Fruit fly (Drosophila melanogaster) whole organism, prepupa: Measurements from ENCODE around the gene ash2.

Experiments used
- Blimp-1 ChIP-seq: fragments of 200-800 bp; sonication (Bioruptor generic); optimal IDR thresholded peaks from 3 replicates; lab custom pipeline; 2017; ENCODE audit warnings: missing biosample characterization, missing genetic modification characterization, mild to moderate bottlenecking, moderate library complexity, missing genetic modification reagents
- CG10669 ChIP-seq: fragments of 200-800 bp; sonication (Bioruptor generic); optimal IDR thresholded peaks from 3 replicates; lab custom pipeline; 2018; ENCODE audit warnings: missing biosample characterization, mild to moderate bottlenecking, missing genetic modification characterization, moderate library complexity
- CG11294 ChIP-seq: fragments of 200-800 bp; sonication (Bioruptor generic); IDR thresholded peaks from 2 replicates; pipeline ENCODE4 v1.3.6; 2022; ENCODE audit warnings: missing biosample characterization, missing genetic modification characterization
- CG11762 ChIP-seq: fragments of 200-800 bp; sonication (Bioruptor generic); optimal IDR thresholded peaks from 3 replicates; lab custom pipeline; 2016; ENCODE audit warnings: missing biosample characterization, missing genetic modification characterization; ENCODE audit not compliant: insufficient read depth
- CG15336 ChIP-seq: fragments of 200-800 bp; sonication (Bioruptor generic); IDR thresholded peaks from 2 replicates; pipeline ENCODE4 v1.3.6; 2022; ENCODE audit warnings: missing biosample characterization, missing genetic modification characterization
- CG1621 ChIP-seq: fragments of 200-800 bp; sonication (Bioruptor generic); optimal IDR thresholded peaks from 3 replicates; lab custom pipeline; 2018; ENCODE audit warnings: missing biosample characterization, mild to moderate bottlenecking, missing genetic modification characterization
- CG16779 ChIP-seq: fragments of 200-800 bp; sonication (Bioruptor generic); optimal IDR thresholded peaks from 3 replicates; lab custom pipeline; 2017; ENCODE audit warnings: missing biosample characterization, mild to moderate bottlenecking, missing genetic modification characterization
- CG32006 ChIP-seq: fragments of 200-800 bp; sonication (Bioruptor generic); optimal IDR thresholded peaks from 3 replicates; lab custom pipeline; 2017; ENCODE audit warnings: missing biosample characterization, mild to moderate bottlenecking, missing genetic modification characterization
- CG34406 ChIP-seq: fragments of 200-800 bp; sonication (Bioruptor generic); optimal IDR thresholded peaks from 3 replicates; lab custom pipeline; 2016; ENCODE audit warnings: missing biosample characterization, missing genetic modification characterization
- CG4318 ChIP-seq: fragments of 200-800 bp; sonication (Bioruptor generic); optimal IDR thresholded peaks from 3 replicates; lab custom pipeline; 2017; ENCODE audit warnings: missing biosample characterization, mild to moderate bottlenecking, missing genetic modification characterization
- CG6276 ChIP-seq: fragments of 200-800 bp; sonication (Bioruptor generic); optimal IDR thresholded peaks from 2 replicates; lab custom pipeline; 2017; ENCODE audit warnings: missing biosample characterization, mild to moderate bottlenecking, missing genetic modification characterization
- CG6792 ChIP-seq: fragments of 200-800 bp; sonication (Bioruptor generic); optimal IDR thresholded peaks from 3 replicates; lab custom pipeline; 2016; ENCODE audit warnings: missing biosample characterization, missing genetic modification characterization
- CG6808 ChIP-seq: fragments of 200-800 bp; sonication (Bioruptor generic); optimal IDR thresholded peaks from 3 replicates; lab custom pipeline; 2017; ENCODE audit warnings: missing biosample characterization, missing genetic modification characterization, mild to moderate bottlenecking, moderate library complexity, missing genetic modification reagents
- CG6854 ChIP-seq: fragments of 200-800 bp; sonication (Bioruptor generic); optimal IDR thresholded peaks from 2 replicates; lab custom pipeline; 2017; ENCODE audit warnings: missing biosample characterization, mild to moderate bottlenecking, missing genetic modification characterization
- CG8119 ChIP-seq: fragments of 200-800 bp; sonication (Bioruptor generic); IDR thresholded peaks from 3 replicates; pipeline ENCODE4 v1.3.6; 2022; ENCODE audit warnings: missing biosample characterization, missing genetic modification characterization
- CG8319 ChIP-seq: fragments of 200-800 bp; sonication (Bioruptor generic); optimal IDR thresholded peaks from 3 replicates; lab custom pipeline; 2016; ENCODE audit warnings: missing biosample characterization, missing genetic modification characterization
- CG8632 ChIP-seq: fragments of 200-800 bp; sonication (Bioruptor generic); optimal IDR thresholded peaks from 3 replicates; lab custom pipeline; 2016; ENCODE audit warnings: missing biosample characterization, missing genetic modification characterization
- CG9139 ChIP-seq: fragments of 200-800 bp; sonication (Bioruptor generic); optimal IDR thresholded peaks from 3 replicates; lab custom pipeline; 2017; ENCODE audit warnings: missing biosample characterization, mild to moderate bottlenecking, missing genetic modification characterization
- Eip75B ChIP-seq: fragments of 200-800 bp; sonication (Bioruptor generic); optimal IDR thresholded peaks from 3 replicates; lab custom pipeline; 2016; ENCODE audit warnings: missing biosample characterization, missing genetic modification characterization
- Eip78C ChIP-seq: fragments of 200-800 bp; sonication (Bioruptor generic); peaks from one replicate; lab custom pipeline; 2016; ENCODE audit warnings: missing biosample characterization, missing genetic modification characterization
- Ets21C ChIP-seq: fragments of 200-800 bp; sonication (Bioruptor generic); optimal IDR thresholded peaks from 3 replicates; lab custom pipeline; 2016; ENCODE audit warnings: missing biosample characterization, missing genetic modification characterization
- Ets96B ChIP-seq: fragments of 200-800 bp; optimal IDR thresholded peaks from 2 replicates; lab custom pipeline; 2019; ENCODE audit warnings: missing biosample characterization, mild to moderate bottlenecking, missing genetic modification characterization, moderate library complexity
- Gug ChIP-seq: fragments of 200-800 bp; sonication (Bioruptor generic); IDR thresholded peaks from 2 replicates; pipeline ENCODE4 v1.3.6; 2022; ENCODE audit warnings: missing biosample characterization, missing genetic modification characterization
- Hr38 ChIP-seq: sonication (Bioruptor generic); optimal IDR thresholded peaks from 2 replicates; lab custom pipeline; 2016; ENCODE audit warnings: missing biosample characterization, missing genetic modification characterization
- Hr39 ChIP-seq: fragments of 200-800 bp; sonication (Bioruptor generic); optimal IDR thresholded peaks from 2 replicates; lab custom pipeline; 2016; ENCODE audit warnings: missing biosample characterization, missing genetic modification characterization
- Hr4 ChIP-seq: fragments of 200-800 bp; sonication (Bioruptor generic); optimal IDR thresholded peaks from 3 replicates; lab custom pipeline; 2016; ENCODE audit warnings: missing biosample characterization, missing genetic modification characterization
- Lpt ChIP-seq: fragments of 200-800 bp; sonication (Bioruptor generic); optimal IDR thresholded peaks from 3 replicates; lab custom pipeline; 2016; ENCODE audit warnings: missing biosample characterization, missing genetic modification characterization
- Met ChIP-seq: fragments of 200-800 bp; sonication (Bioruptor generic); optimal IDR thresholded peaks from 3 replicates; lab custom pipeline; 2016; ENCODE audit warnings: missing biosample characterization, missing genetic modification characterization
- OdsH ChIP-seq: fragments of 200-800 bp; sonication (Bioruptor generic); optimal IDR thresholded peaks from 3 replicates; lab custom pipeline; 2016; ENCODE audit warnings: missing biosample characterization, missing genetic modification characterization
- Smox ChIP-seq: fragments of 200-800 bp; sonication (Bioruptor generic); optimal IDR thresholded peaks from 3 replicates; lab custom pipeline; 2016; ENCODE audit warnings: missing biosample characterization, missing genetic modification characterization
- Sox15 ChIP-seq: fragments of 200-800 bp; sonication (Bioruptor generic); optimal IDR thresholded peaks from 3 replicates; lab custom pipeline; 2016; ENCODE audit warnings: missing biosample characterization, missing genetic modification characterization
- achi ChIP-seq: fragments of 200-800 bp; sonication (Bioruptor generic); optimal IDR thresholded peaks from 3 replicates; lab custom pipeline; 2016; ENCODE audit warnings: missing biosample characterization, missing genetic modification characterization
- acj6 ChIP-seq: fragments of 200-800 bp; sonication (Bioruptor generic); optimal IDR thresholded peaks from 3 replicates; lab custom pipeline; 2016; ENCODE audit warnings: missing biosample characterization, missing genetic modification characterization
- cyc ChIP-seq: fragments of 200-800 bp; sonication (Bioruptor generic); optimal IDR thresholded peaks from 3 replicates; lab custom pipeline; 2016; ENCODE audit warnings: missing biosample characterization, missing genetic modification characterization
- dac ChIP-seq: fragments of 200-800 bp; sonication (Bioruptor generic); optimal IDR thresholded peaks from 2 replicates; lab custom pipeline; 2017; ENCODE audit warnings: missing biosample characterization, mild to moderate bottlenecking, missing genetic modification characterization
- dsx ChIP-seq: fragments of 200-800 bp; optimal IDR thresholded peaks from 3 replicates; lab custom pipeline; 2019; ENCODE audit warnings: missing biosample characterization, mild to moderate bottlenecking, missing genetic modification characterization, moderate library complexity; ENCODE audit not compliant: poor library complexity, severe bottlenecking
- esn ChIP-seq: fragments of 200-800 bp; sonication (Bioruptor generic); optimal IDR thresholded peaks from 2 replicates; lab custom pipeline; 2016; ENCODE audit warnings: missing biosample characterization, mild to moderate bottlenecking, missing genetic modification characterization, moderate library complexity
- fkh ChIP-seq: fragments of 200-800 bp; sonication (Bioruptor generic); optimal IDR thresholded peaks from 3 replicates; lab custom pipeline; 2017; ENCODE audit warnings: missing biosample characterization, mild to moderate bottlenecking, missing genetic modification characterization, moderate library complexity
- net ChIP-seq: fragments of 200-800 bp; sonication (Bioruptor generic); optimal IDR thresholded peaks from 3 replicates; lab custom pipeline; 2016; ENCODE audit warnings: missing biosample characterization, missing genetic modification characterization
- pdm3 ChIP-seq: fragments of 200-800 bp; sonication (Bioruptor generic); optimal IDR thresholded peaks from 3 replicates; lab custom pipeline; 2016; ENCODE audit warnings: missing biosample characterization, missing genetic modification characterization
- spab ChIP-seq: fragments of 200-800 bp; sonication (Bioruptor generic); optimal IDR thresholded peaks from 2 replicates; lab custom pipeline; 2017; ENCODE audit warnings: missing biosample characterization, mild to moderate bottlenecking, missing genetic modification characterization, missing genetic modification reagents
- ss ChIP-seq, 2 experiments: fragments of 200-800 bp; sonication (Bioruptor generic); optimal IDR thresholded peaks; 2 replicates in 1 of 2; 3 replicates in 1 of 2; lab custom pipeline; 2017 to 2018; ENCODE audit warnings: mild to moderate bottlenecking in 2 of 2, missing biosample characterization in 2 of 2, missing genetic modification characterization in 2 of 2, moderate library complexity in 1 of 2
- svp ChIP-seq: fragments of 200-800 bp; sonication (Bioruptor generic); peaks from one replicate; lab custom pipeline; 2016; ENCODE audit warnings: missing biosample characterization, missing genetic modification characterization
- topi ChIP-seq: fragments of 200-800 bp; sonication (Bioruptor generic); optimal IDR thresholded peaks from 3 replicates; lab custom pipeline; 2016; ENCODE audit warnings: missing biosample characterization, missing genetic modification characterization
- vri ChIP-seq: fragments of 200-800 bp; sonication (Bioruptor generic); optimal IDR thresholded peaks from 3 replicates; lab custom pipeline; 2016; ENCODE audit warnings: missing biosample characterization, mild to moderate bottlenecking, missing genetic modification characterization

ash2 gene

DNA sequence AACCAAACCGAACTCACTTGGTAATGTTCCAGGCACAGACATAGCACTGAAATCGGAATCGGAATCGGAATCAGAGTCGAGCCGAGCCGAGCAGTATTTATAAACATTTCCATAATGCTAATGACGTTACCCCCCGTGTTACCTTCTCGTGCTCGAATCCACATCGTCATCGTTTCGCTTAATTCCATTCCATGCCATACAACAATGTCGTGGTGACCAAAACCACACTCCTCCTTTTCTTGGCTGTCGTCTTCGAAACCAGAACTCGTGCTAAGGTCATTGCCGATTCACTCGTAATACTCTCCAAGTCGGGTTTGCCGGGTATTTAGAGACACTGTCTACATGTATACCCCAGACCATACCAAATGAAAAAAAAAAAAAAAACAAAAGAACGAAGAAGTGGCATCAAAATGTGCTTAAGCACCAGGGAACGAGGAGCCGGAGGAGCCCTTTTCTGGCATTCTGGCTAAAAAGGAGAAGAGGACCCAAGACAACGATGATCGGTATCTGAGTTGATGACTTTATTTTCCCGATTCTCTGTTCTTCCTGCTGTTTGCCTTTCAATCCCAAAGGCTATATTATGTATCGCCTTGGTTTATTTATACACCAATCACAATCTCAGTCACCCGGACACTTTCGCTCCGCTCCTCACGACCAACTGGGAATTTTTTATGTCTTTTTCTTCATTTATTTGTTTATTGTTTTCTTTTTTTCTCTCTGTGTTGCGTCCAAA lies 46.4 kb upstream of the ash2 start (continued):
- TF ChIP-seq pdm3 (peak; percentile 30), CG6854 (GFP tag; lab: Kevin White, UChicago) (peak; percentile 53), dac (GFP tag; lab: Kevin White, UChicago) (no peak), Hr39 (GFP tag; lab: Kevin White, UChicago) (peak; percentile 20), CG8632 (GFP tag; lab: Kevin White, UChicago) (peak; percentile 39), vri (peak; percentile 67), CG8319 (GFP tag; lab: Kevin White, UChicago) (no peak), OdsH (GFP tag; lab: Kevin White, UChicago) (peak; percentile 28), CG8119 (GFP tag; lab: Robert Waterston, UW) (no peak), Hr38 (no peak), Lpt (GFP tag; lab: Kevin White, UChicago) (no peak), CG11294 (GFP tag; lab: Robert Waterston, UW) (no peak), svp (GFP tag; lab: Kevin White, UChicago) (peak; percentile 83), fkh (no peak), net (GFP tag; lab: Kevin White, UChicago) (no peak), cyc (GFP tag; lab: Kevin White, UChicago) (no peak), CG16779 (tag; lab: Kevin White, UChicago) (no peak), CG1621 (tag; lab: Kevin White, UChicago) (peak; percentile 11), Ets96B (tag; lab: Kevin White, UChicago) (peak; percentile 47)

DNA sequence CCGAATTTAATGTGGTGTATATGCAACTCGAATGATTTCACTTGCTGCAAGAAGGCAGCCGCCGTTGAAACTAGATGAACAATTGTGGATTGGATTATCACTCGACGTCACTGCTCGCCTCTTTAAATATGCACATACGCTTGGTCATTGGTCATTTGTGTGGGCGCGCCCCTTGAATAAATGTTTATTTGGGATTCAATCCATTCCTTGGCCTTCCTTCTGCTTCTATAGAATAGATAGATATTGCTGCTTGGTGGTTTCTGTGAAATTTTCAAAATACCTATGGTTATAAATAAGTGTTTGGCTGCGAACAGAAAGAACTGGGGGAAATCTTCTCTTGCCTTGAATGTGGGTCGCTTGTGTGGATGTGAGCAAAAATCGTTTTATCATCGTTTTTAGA lies 45.8 kb upstream of the ash2 start:
- TF ChIP-seq CG15336 (no peak), ss (GFP tag; optimal IDR thresholded peaks at IDR 0.05; lab: Kevin White, UChicago) (no peak), Blimp-1 (GFP tag; lab: Kevin White, UChicago) (no peak), CG8119 (GFP tag; lab: Robert Waterston, UW) (no peak), fkh (peak; percentile 49), spab (GFP tag; lab: Kevin White, UChicago) (no peak)
- TF ChIP-seq, all 60 proteins: peak for 1

DNA sequence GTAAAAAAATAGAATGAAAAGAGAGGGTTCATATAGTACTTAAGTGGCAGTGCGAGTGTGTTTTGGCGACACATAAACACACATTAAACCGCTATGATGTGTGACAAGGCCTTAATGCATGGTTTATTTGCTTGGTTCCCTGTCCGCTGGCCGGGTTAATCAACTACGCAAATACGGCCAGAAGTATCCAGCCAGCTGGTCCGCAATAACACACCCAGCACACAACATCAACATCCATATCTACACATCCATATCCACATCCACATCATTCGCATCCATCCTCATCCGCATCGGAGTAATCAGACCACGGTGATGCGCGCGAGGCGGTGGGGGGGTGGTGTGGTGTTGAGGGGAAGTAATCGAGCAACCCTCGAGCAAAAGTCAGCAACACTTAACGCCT lies 43.1 kb upstream of the ash2 start:
- TF ChIP-seq spab (GFP tag; lab: Kevin White, UChicago), result peak; percentile 20
- TF ChIP-seq fkh, result peak; percentile 32
- peak; percentile 14 for TF ChIP-seq CG6808 (GFP tag; lab: Kevin White, UChicago)
- no peak for TF ChIP-seq vri
- TF ChIP-seq acj6 (GFP tag; lab: Kevin White, UChicago), result no peak
- TF ChIP-seq Eip78C (GFP tag; lab: Kevin White, UChicago), result peak; percentile 53
- TF ChIP-seq Gug (GFP tag; lab: Robert Waterston, UW), result no peak
- TF ChIP-seq Met (GFP tag; lab: Kevin White, UChicago), result no peak
- no peak for TF ChIP-seq Sox15
- TF ChIP-seq Hr4 (GFP tag; lab: Kevin White, UChicago), result no peak
- TF ChIP-seq svp (GFP tag; lab: Kevin White, UChicago), result no peak
- TF ChIP-seq pdm3, result no peak
- TF ChIP-seq topi (GFP tag; lab: Kevin White, UChicago), result no peak
- no peak for TF ChIP-seq CG6792 (GFP tag; lab: Kevin White, UChicago)
- no peak for TF ChIP-seq Lpt (GFP tag; lab: Kevin White, UChicago)
- TF ChIP-seq CG6854 (GFP tag; lab: Kevin White, UChicago), result peak; percentile 13
- no peak for TF ChIP-seq Eip75B (GFP tag; lab: Kevin White, UChicago)
- TF ChIP-seq CG10669 (GFP tag; lab: Kevin White, UChicago), result no peak
- peak in 1 of 2 experiments; percentile 25 for TF ChIP-seq ss (GFP tag; optimal IDR thresholded peaks at IDR 0.05; lab: Kevin White, UChicago)
- TF ChIP-seq esn (GFP tag; lab: Kevin White, UChicago), result no peak
- no peak for TF ChIP-seq CG34406 (GFP tag; lab: Kevin White, UChicago)
- no peak for TF ChIP-seq achi (GFP tag; lab: Kevin White, UChicago)
- peak; percentile 9 for TF ChIP-seq CG8632 (GFP tag; lab: Kevin White, UChicago)
- TF ChIP-seq CG6276, result no peak
- TF ChIP-seq CG4318, result no peak
- TF ChIP-seq Smox (GFP tag; lab: Kevin White, UChicago), result no peak
- no peak for TF ChIP-seq Ets21C
- TF ChIP-seq CG9139 (GFP tag; lab: Kevin White, UChicago), result no peak
- TF ChIP-seq CG11762 (GFP tag; lab: Kevin White, UChicago), result no peak
- TF ChIP-seq dac (GFP tag; lab: Kevin White, UChicago), result no peak
- no peak for TF ChIP-seq OdsH (GFP tag; lab: Kevin White, UChicago)
- no peak for TF ChIP-seq CG8319 (GFP tag; lab: Kevin White, UChicago)
- TF ChIP-seq dsx (GFP tag; lab: Kevin White, UChicago), result no peak
- TF ChIP-seq CG32006 (GFP tag; lab: Kevin White, UChicago), result no peak
- no peak for TF ChIP-seq cyc (GFP tag; lab: Kevin White, UChicago)
